Worm (Caenorhabditis elegans): Measurements from ENCODE around the gene mps-4.

DNA sequence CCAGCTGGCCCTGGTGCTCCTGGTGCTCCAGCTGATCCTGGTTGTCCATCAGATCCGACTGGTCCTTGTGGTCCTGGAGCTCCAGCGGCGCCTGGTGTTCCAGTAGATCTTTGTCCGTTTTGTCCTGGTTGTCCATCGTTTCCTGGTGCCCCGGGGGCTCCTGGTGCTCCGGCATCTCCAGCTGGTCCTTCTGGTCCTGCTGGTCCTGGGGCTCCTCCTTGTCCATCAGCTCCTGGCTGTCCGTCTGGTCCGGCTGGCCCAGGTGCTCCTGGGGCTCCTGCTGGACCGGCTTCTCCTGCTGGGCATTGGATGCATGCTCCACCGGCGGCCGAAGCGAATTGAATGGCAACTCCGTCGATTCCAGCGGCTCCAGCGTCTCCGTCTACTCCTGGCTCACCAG lies 9.0 kb downstream of the mps-4 start:
- TF ChIP-seq elt-2 (tag; optimal IDR thresholded peaks at IDR 0.05) (no peak), nhr-12 (tag; optimal IDR thresholded peaks at IDR 0.05) (no peak), fos-1 (tag; optimal IDR thresholded peaks at IDR 0.05) (no peak), fkh-10 (GFP tag; optimal IDR thresholded peaks at IDR 0.05) (no peak)

All from whole organism, L1 larva.